Fruit fly (Drosophila melanogaster) whole organism, prepupa: ENCODE results near the gene PGRP-LC.

Experiments
- Blimp-1 ChIP-seq: fragments of 200-800 bp; sonication (Bioruptor generic); optimal IDR thresholded peaks from 3 replicates; lab custom pipeline; 2017; ENCODE audit warnings: missing biosample characterization, missing genetic modification characterization, mild to moderate bottlenecking, moderate library complexity, missing genetic modification reagents
- CG10669 ChIP-seq: fragments of 200-800 bp; sonication (Bioruptor generic); optimal IDR thresholded peaks from 3 replicates; lab custom pipeline; 2018; ENCODE audit warnings: missing biosample characterization, mild to moderate bottlenecking, missing genetic modification characterization, moderate library complexity
- CG11294 ChIP-seq: fragments of 200-800 bp; sonication (Bioruptor generic); IDR thresholded peaks from 2 replicates; pipeline ENCODE4 v1.3.6; 2022; ENCODE audit warnings: missing biosample characterization, missing genetic modification characterization
- CG11762 ChIP-seq: fragments of 200-800 bp; sonication (Bioruptor generic); optimal IDR thresholded peaks from 3 replicates; lab custom pipeline; 2016; ENCODE audit warnings: missing biosample characterization, missing genetic modification characterization; ENCODE audit not compliant: insufficient read depth
- CG11902 ChIP-seq: fragments of 200-800 bp; sonication (Bioruptor generic); optimal IDR thresholded peaks from 3 replicates; lab custom pipeline; 2016; ENCODE audit warnings: missing biosample characterization, missing genetic modification characterization
- CG15336 ChIP-seq: fragments of 200-800 bp; sonication (Bioruptor generic); IDR thresholded peaks from 2 replicates; pipeline ENCODE4 v1.3.6; 2022; ENCODE audit warnings: missing biosample characterization, missing genetic modification characterization
- CG1621 ChIP-seq: fragments of 200-800 bp; sonication (Bioruptor generic); optimal IDR thresholded peaks from 3 replicates; lab custom pipeline; 2018; ENCODE audit warnings: missing biosample characterization, mild to moderate bottlenecking, missing genetic modification characterization
- CG16779 ChIP-seq: fragments of 200-800 bp; sonication (Bioruptor generic); optimal IDR thresholded peaks from 3 replicates; lab custom pipeline; 2017; ENCODE audit warnings: missing biosample characterization, mild to moderate bottlenecking, missing genetic modification characterization
- CG3032 ChIP-seq: fragments of 200-800 bp; optimal IDR thresholded peaks from 2 replicates; lab custom pipeline; 2019; ENCODE audit warnings: missing biosample characterization, mild to moderate bottlenecking, missing genetic modification characterization, moderate library complexity
- CG31627 ChIP-seq: fragments of 200-800 bp; sonication (Bioruptor generic); optimal IDR thresholded peaks from 3 replicates; lab custom pipeline; 2016; ENCODE audit warnings: missing biosample characterization, missing genetic modification characterization
- CG3919 ChIP-seq: fragments of 200-800 bp; sonication (Bioruptor generic); optimal IDR thresholded peaks from 3 replicates; lab custom pipeline; 2016; ENCODE audit warnings: missing biosample characterization, missing genetic modification characterization
- CG6163 ChIP-seq: fragments of 200-800 bp; sonication (Bioruptor generic); IDR thresholded peaks from 3 replicates; pipeline ENCODE4 v1.3.6; 2022; ENCODE audit warnings: missing biosample characterization, missing genetic modification characterization
- CG6792 ChIP-seq: fragments of 200-800 bp; sonication (Bioruptor generic); optimal IDR thresholded peaks from 3 replicates; lab custom pipeline; 2016; ENCODE audit warnings: missing biosample characterization, missing genetic modification characterization
- CG6854 ChIP-seq: fragments of 200-800 bp; sonication (Bioruptor generic); optimal IDR thresholded peaks from 2 replicates; lab custom pipeline; 2017; ENCODE audit warnings: missing biosample characterization, mild to moderate bottlenecking, missing genetic modification characterization
- CG7368 ChIP-seq: fragments of 200-800 bp; sonication (Bioruptor generic); optimal IDR thresholded peaks from 3 replicates; lab custom pipeline; 2016; ENCODE audit warnings: missing biosample characterization, missing genetic modification characterization
- CG8119 ChIP-seq: fragments of 200-800 bp; sonication (Bioruptor generic); IDR thresholded peaks from 3 replicates; pipeline ENCODE4 v1.3.6; 2022; ENCODE audit warnings: missing biosample characterization, missing genetic modification characterization
- CG8319 ChIP-seq: fragments of 200-800 bp; sonication (Bioruptor generic); optimal IDR thresholded peaks from 3 replicates; lab custom pipeline; 2016; ENCODE audit warnings: missing biosample characterization, missing genetic modification characterization
- CG8632 ChIP-seq: fragments of 200-800 bp; sonication (Bioruptor generic); optimal IDR thresholded peaks from 3 replicates; lab custom pipeline; 2016; ENCODE audit warnings: missing biosample characterization, missing genetic modification characterization
- CG9139 ChIP-seq: fragments of 200-800 bp; sonication (Bioruptor generic); optimal IDR thresholded peaks from 3 replicates; lab custom pipeline; 2017; ENCODE audit warnings: missing biosample characterization, mild to moderate bottlenecking, missing genetic modification characterization
- Eip93F ChIP-seq: fragments of 200-800 bp; sonication (Bioruptor generic); optimal IDR thresholded peaks from 2 replicates; lab custom pipeline; 2016; ENCODE audit warnings: missing biosample characterization, mild to moderate bottlenecking, missing genetic modification characterization
- Gug ChIP-seq: fragments of 200-800 bp; sonication (Bioruptor generic); IDR thresholded peaks from 2 replicates; pipeline ENCODE4 v1.3.6; 2022; ENCODE audit warnings: missing biosample characterization, missing genetic modification characterization
- Hr38 ChIP-seq: sonication (Bioruptor generic); optimal IDR thresholded peaks from 2 replicates; lab custom pipeline; 2016; ENCODE audit warnings: missing biosample characterization, missing genetic modification characterization
- Hr39 ChIP-seq: fragments of 200-800 bp; sonication (Bioruptor generic); optimal IDR thresholded peaks from 2 replicates; lab custom pipeline; 2016; ENCODE audit warnings: missing biosample characterization, missing genetic modification characterization
- Met ChIP-seq: fragments of 200-800 bp; sonication (Bioruptor generic); optimal IDR thresholded peaks from 3 replicates; lab custom pipeline; 2016; ENCODE audit warnings: missing biosample characterization, missing genetic modification characterization
- Sox14 ChIP-seq: fragments of 200-800 bp; sonication (Bioruptor generic); optimal IDR thresholded peaks from 3 replicates; lab custom pipeline; 2016; ENCODE audit warnings: missing biosample characterization, missing genetic modification characterization
- Sox15 ChIP-seq: fragments of 200-800 bp; sonication (Bioruptor generic); optimal IDR thresholded peaks from 3 replicates; lab custom pipeline; 2016; ENCODE audit warnings: missing biosample characterization, missing genetic modification characterization
- achi ChIP-seq: fragments of 200-800 bp; sonication (Bioruptor generic); optimal IDR thresholded peaks from 3 replicates; lab custom pipeline; 2016; ENCODE audit warnings: missing biosample characterization, missing genetic modification characterization
- acj6 ChIP-seq: fragments of 200-800 bp; sonication (Bioruptor generic); optimal IDR thresholded peaks from 3 replicates; lab custom pipeline; 2016; ENCODE audit warnings: missing biosample characterization, missing genetic modification characterization
- cyc ChIP-seq: fragments of 200-800 bp; sonication (Bioruptor generic); optimal IDR thresholded peaks from 3 replicates; lab custom pipeline; 2016; ENCODE audit warnings: missing biosample characterization, missing genetic modification characterization
- dac ChIP-seq: fragments of 200-800 bp; sonication (Bioruptor generic); optimal IDR thresholded peaks from 2 replicates; lab custom pipeline; 2017; ENCODE audit warnings: missing biosample characterization, mild to moderate bottlenecking, missing genetic modification characterization
- esn ChIP-seq: fragments of 200-800 bp; sonication (Bioruptor generic); optimal IDR thresholded peaks from 2 replicates; lab custom pipeline; 2016; ENCODE audit warnings: missing biosample characterization, mild to moderate bottlenecking, missing genetic modification characterization, moderate library complexity
- fd59A ChIP-seq: fragments of 200-800 bp; sonication (Bioruptor generic); optimal IDR thresholded peaks from 2 replicates; lab custom pipeline; 2017; ENCODE audit warnings: missing biosample characterization, mild to moderate bottlenecking, missing genetic modification characterization, missing genetic modification reagents
- fd85E ChIP-seq: fragments of 200-800 bp; sonication (Bioruptor generic); optimal IDR thresholded peaks from 3 replicates; lab custom pipeline; 2016; ENCODE audit warnings: missing biosample characterization, missing genetic modification characterization
- fkh ChIP-seq: fragments of 200-800 bp; sonication (Bioruptor generic); optimal IDR thresholded peaks from 3 replicates; lab custom pipeline; 2017; ENCODE audit warnings: missing biosample characterization, mild to moderate bottlenecking, missing genetic modification characterization, moderate library complexity
- pdm3 ChIP-seq: fragments of 200-800 bp; sonication (Bioruptor generic); optimal IDR thresholded peaks from 3 replicates; lab custom pipeline; 2016; ENCODE audit warnings: missing biosample characterization, missing genetic modification characterization
- vri ChIP-seq: fragments of 200-800 bp; sonication (Bioruptor generic); optimal IDR thresholded peaks from 3 replicates; lab custom pipeline; 2016; ENCODE audit warnings: missing biosample characterization, mild to moderate bottlenecking, missing genetic modification characterization

The PGRP-LC gene

dm6 chr3L:9373374-9374004 lies 34.9 kb downstream of the PGRP-LC start (continued):
- TF ChIP-seq Hr39 (GFP tag; lab: Kevin White, UChicago) (peak; percentile 36), dac (peak; percentile 49), acj6 (GFP tag; lab: Kevin White, UChicago) (peak; percentile 83), Eip93F (GFP tag; lab: Kevin White, UChicago) (peak; percentile 25), Sox14 (GFP tag; lab: Kevin White, UChicago) (peak; percentile 69), CG6163 (peak; percentile 85), Blimp-1 (GFP tag; lab: Kevin White, UChicago) (peak; percentile 27), fd59A (GFP tag; lab: Kevin White, UChicago) (peak; percentile 50), Gug (GFP tag; lab: Robert Waterston, UW) (peak; percentile 78), CG7368 (GFP tag; lab: Kevin White, UChicago) (peak; percentile 65), CG10669 (peak; percentile 69), CG11294 (peak; percentile 73), CG8319 (GFP tag; lab: Kevin White, UChicago) (peak; percentile 46), CG9139 (GFP tag; lab: Kevin White, UChicago) (peak; percentile 53), CG6854 (GFP tag; lab: Kevin White, UChicago) (peak; percentile 18), cyc (GFP tag; lab: Kevin White, UChicago) (peak; percentile 68), esn (GFP tag; lab: Kevin White, UChicago) (peak; percentile 83), CG3919 (GFP tag; lab: Kevin White, UChicago) (peak; percentile 86), CG8632 (peak; percentile 77), fkh (GFP tag; lab: Kevin White, UChicago) (peak; percentile 20), Met (GFP tag; lab: Kevin White, UChicago) (peak; percentile 81), fd85E (GFP tag; lab: Kevin White, UChicago) (peak; percentile 0), vri (GFP tag; lab: Kevin White, UChicago) (peak; percentile 54), achi (GFP tag; lab: Kevin White, UChicago) (peak; percentile 83), CG11762 (GFP tag; lab: Kevin White, UChicago) (peak; percentile 68), CG31627 (peak; percentile 43), CG6792 (GFP tag; lab: Kevin White, UChicago) (peak; percentile 71), CG15336 (GFP tag; lab: Robert Waterston, UW) (peak; percentile 90), pdm3 (GFP tag; lab: Kevin White, UChicago) (peak; percentile 72)

- TF ChIP-seq CG1621 (tag; lab: Kevin White, UChicago) (no peak), Sox15 (GFP tag; lab: Kevin White, UChicago) (no peak), CG3032 (tag; lab: Kevin White, UChicago) (no peak), CG16779 (tag; lab: Kevin White, UChicago) (no peak), CG8119 (GFP tag; lab: Robert Waterston, UW) (no peak), CG11762 (GFP tag; lab: Kevin White, UChicago) (no peak), acj6 (GFP tag; lab: Kevin White, UChicago) (no peak), CG11902 (no peak)
These were observed 36.5 kb downstream of the PGRP-LC start, which contains the start of gene CG4461 for dm6 chr3L:9375130-9375529. TSS of gene CG4461 (plus strand) at chr3L:9375430.

- TF ChIP-seq CG8319 (GFP tag; lab: Kevin White, UChicago), result no peak
- no peak for TF ChIP-seq Hr38 (GFP tag; lab: Kevin White, UChicago)
- TF ChIP-seq CG15336 (GFP tag; lab: Robert Waterston, UW), result no peak
- no peak for TF ChIP-seq CG11762 (GFP tag; lab: Kevin White, UChicago)
- TF ChIP-seq CG8632, result no peak
- TF ChIP-seq, all 60 proteins: peak for 0
These were observed 38.0 kb downstream of the PGRP-LC start for dm6 chr3L:9376573-9376972.
